Worm (Caenorhabditis elegans): ENCODE measurements around the gene far-6.

- TF ChIP-seq elt-2 (tag; optimal IDR thresholded peaks at IDR 0.05) (peak; percentile 89), unc-39 (tag; optimal IDR thresholded peaks at IDR 0.05) (no peak), nhr-23 (tag; optimal IDR thresholded peaks at IDR 0.05) (no peak), mdl-1 (tag; optimal IDR thresholded peaks at IDR 0.05) (no peak), snpc-4 (tag; optimal IDR thresholded peaks at IDR 0.05) (no peak), lin-39 (tag; optimal IDR thresholded peaks at IDR 0.05) (no peak), nhr-25 (tag; optimal IDR thresholded peaks at IDR 0.05) (no peak), fkh-10 (GFP tag; optimal IDR thresholded peaks at IDR 0.05) (no peak)
Measured at ce11 chrIV:13347232-13347715, 19.1 kb downstream of the far-6 start, which contains the start of gene W02A2.9.
